Worm (Caenorhabditis elegans) whole organism, mixed stage, embryonic: Measurements from ENCODE around the gene mab-3.

Source experiments
- ces-1 ChIP-seq: fragments of 150-350 bp; optimal IDR thresholded peaks from 2 replicates; lab custom pipeline; 2014; ENCODE audit warnings: missing biosample characterization, missing genetic modification reagents, missing genetic modification characterization
- elt-1 ChIP-seq: sonication (generic microtip); optimal IDR thresholded peaks from 2 replicates; lab custom pipeline; 2017; ENCODE audit warnings: missing genetic modification characterization, mild to moderate bottlenecking, missing compliant biosample characterization, antibody characterized with exemption, moderate library complexity, borderline replicate concordance; ENCODE audit not compliant: insufficient read depth
- lsy-2 ChIP-seq: fragments of 150-350 bp; optimal IDR thresholded peaks from 2 replicates; lab custom pipeline; 2014; ENCODE audit warnings: missing biosample characterization, missing genetic modification characterization
- mep-1 ChIP-seq: fragments of 150-350 bp; optimal IDR thresholded peaks from 2 replicates; lab custom pipeline; 2017; ENCODE audit warnings: missing biosample characterization, missing genetic modification reagents, missing genetic modification characterization, inconsistent platforms
- nhr-12 ChIP-seq: fragments of 150-350 bp; optimal IDR thresholded peaks from 2 replicates; lab custom pipeline; 2014; ENCODE audit warnings: missing biosample characterization, missing genetic modification characterization
- nhr-237 ChIP-seq: fragments of 150-350 bp; optimal IDR thresholded peaks from 2 replicates; lab custom pipeline; 2014; ENCODE audit warnings: missing biosample characterization, missing genetic modification characterization
- nhr-28 ChIP-seq: fragments of 150-350 bp; optimal IDR thresholded peaks from 2 replicates; lab custom pipeline; 2014; ENCODE audit warnings: missing biosample characterization, missing genetic modification characterization
- nhr-76 ChIP-seq: sonication (generic microtip); optimal IDR thresholded peaks from 2 replicates; lab custom pipeline; 2017; ENCODE audit warnings: missing biosample characterization, missing genetic modification characterization
- pha-4 ChIP-seq: fragments of 150-350 bp; optimal IDR thresholded peaks from 2 replicates; lab custom pipeline; 2018; ENCODE audit warnings: missing biosample characterization, missing genetic modification reagents, missing genetic modification characterization
- snpc-4 ChIP-seq: fragments of 150-350 bp; optimal IDR thresholded peaks from 2 replicates; lab custom pipeline; 2014; ENCODE audit warnings: missing biosample characterization, missing genetic modification characterization
- sptf-1 ChIP-seq: sonication (generic microtip); optimal IDR thresholded peaks from 2 replicates; lab custom pipeline; 2017; ENCODE audit warnings: mild to moderate bottlenecking, missing genetic modification characterization, moderate library complexity, missing compliant biosample characterization
- unc-120 ChIP-seq: sonication (generic microtip); optimal IDR thresholded peaks from 2 replicates; lab custom pipeline; 2017; ENCODE audit warnings: missing genetic modification characterization, missing compliant biosample characterization; ENCODE audit not compliant: poor library complexity, severe bottlenecking
- unc-62 ChIP-seq: fragments of 150-350 bp; optimal IDR thresholded peaks from 2 replicates; lab custom pipeline; 2014; ENCODE audit warnings: missing biosample characterization, missing genetic modification reagents, missing genetic modification characterization

DNA sequence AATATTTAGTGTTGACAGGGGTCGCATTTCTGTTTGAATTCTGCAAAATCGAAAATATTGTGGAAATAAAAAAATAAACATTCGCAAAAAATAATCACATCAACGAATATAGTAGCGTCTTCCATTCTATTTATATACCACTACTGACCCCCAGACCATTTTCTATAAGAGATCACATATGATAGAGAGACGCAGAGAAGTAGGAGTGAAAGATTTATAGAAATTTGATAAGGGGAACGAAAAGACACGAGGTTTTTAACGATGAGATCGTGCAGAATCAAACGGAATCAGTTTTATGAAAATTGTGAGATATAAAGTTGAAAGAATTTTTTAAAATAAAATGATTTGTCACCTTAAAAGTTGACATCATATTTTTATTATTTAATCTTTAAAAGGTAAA lies 20.3 kb downstream of the mab-3 start:
- no peak for TF ChIP-seq nhr-237 (tag; lab: Kevin White, UChicago)
- TF ChIP-seq lsy-2, result no peak
- no peak for TF ChIP-seq sptf-1 (tag; lab: Kevin White, UChicago)
- TF ChIP-seq unc-120 (tag; lab: Kevin White, UChicago), result no peak
- TF ChIP-seq ces-1 (GFP tag; lab: Kevin White, UChicago), result no peak
- TF ChIP-seq nhr-76 (tag; lab: Kevin White, UChicago), result no peak
- no peak for TF ChIP-seq mep-1 (tag; lab: Kevin White, UChicago)
- no peak for TF ChIP-seq pha-4
- no peak for TF ChIP-seq snpc-4 (tag; lab: Kevin White, UChicago)
- no peak for TF ChIP-seq elt-1
- TF ChIP-seq unc-62 (GFP tag; lab: Kevin White, UChicago), result no peak
- no peak for TF ChIP-seq nhr-28 (tag; lab: Kevin White, UChicago)
- TF ChIP-seq nhr-12 (tag; lab: Kevin White, UChicago), result no peak
